Fruit fly (Drosophila melanogaster): ENCODE results near the gene CG4374.

- no peak for TF ChIP-seq Crg-1 (GFP tag; optimal IDR thresholded peaks at IDR 0.05)
- TF ChIP-seq toe (GFP tag; optimal IDR thresholded peaks at IDR 0.05): no peak
- TF ChIP-seq ovo (GFP tag; optimal IDR thresholded peaks at IDR 0.05): no peak
- no peak for TF ChIP-seq CG11617 (GFP tag; optimal IDR thresholded peaks at IDR 0.05)
- no peak for TF ChIP-seq Clk (GFP tag; optimal IDR thresholded peaks at IDR 0.05)
- TF ChIP-seq Mnt (GFP tag; optimal IDR thresholded peaks at IDR 0.05): no peak
- no peak for TF ChIP-seq CG14711 (tag; optimal IDR thresholded peaks at IDR 0.05)
- no peak for TF ChIP-seq CG7045 (GFP tag; optimal IDR thresholded peaks at IDR 0.05)
- TF ChIP-seq CG7101 (tag; optimal IDR thresholded peaks at IDR 0.05): no peak
- TF ChIP-seq tj (GFP tag; optimal IDR thresholded peaks at IDR 0.05): no peak
- no peak for TF ChIP-seq CG33017 (tag; optimal IDR thresholded peaks at IDR 0.05)
- TF ChIP-seq pad (GFP tag; optimal IDR thresholded peaks at IDR 0.05): no peak
- TF ChIP-seq CG12768 (GFP tag; optimal IDR thresholded peaks at IDR 0.05): no peak
- TF ChIP-seq bab1 (GFP tag; optimal IDR thresholded peaks at IDR 0.05): no peak
These were observed 50.2 kb downstream of the CG4374 start for dm6 chr3R:23421925-23422324.

All from whole organism, adult.